Worm (Caenorhabditis elegans) whole organism, late embryonic: Measurements from ENCODE around the gene mrpl-37.

Experiments
- F13H6.1 ChIP-seq: sonication (generic microtip); optimal IDR thresholded peaks from 2 replicates; lab custom pipeline; 2016; ENCODE audit warnings: missing genetic modification characterization, missing compliant biosample characterization
- T23F11.4 ChIP-seq: fragments of 200-800 bp; sonication (Bioruptor generic); optimal IDR thresholded peaks from 2 replicates; lab custom pipeline; 2018; ENCODE audit warnings: mild to moderate bottlenecking, missing genetic modification characterization, missing compliant biosample characterization
- Y22D7AL.16 ChIP-seq: sonication (generic microtip); optimal IDR thresholded peaks from 2 replicates; lab custom pipeline; 2016; ENCODE audit warnings: missing genetic modification characterization, missing compliant biosample characterization
- ahr-1 ChIP-seq: sonication (generic microtip); optimal IDR thresholded peaks from 2 replicates; lab custom pipeline; 2016; ENCODE audit warnings: missing genetic modification characterization, missing compliant biosample characterization
- ama-1 ChIP-seq: fragments of 150-350 bp; optimal IDR thresholded peaks from 2 replicates; lab custom pipeline; 2014
- ceh-22 ChIP-seq: sonication (generic microtip); optimal IDR thresholded peaks from 2 replicates; lab custom pipeline; 2017; ENCODE audit warnings: missing biosample characterization, missing genetic modification characterization
- ceh-31 ChIP-seq: sonication (generic microtip); optimal IDR thresholded peaks from 2 replicates; lab custom pipeline; 2016; ENCODE audit warnings: missing genetic modification characterization, missing compliant biosample characterization
- ceh-48 ChIP-seq: sonication (generic microtip); optimal IDR thresholded peaks from 2 replicates; lab custom pipeline; 2016; ENCODE audit warnings: missing genetic modification characterization, inconsistent platforms, missing compliant biosample characterization
- che-1 ChIP-seq: sonication (generic microtip); optimal IDR thresholded peaks from 2 replicates; lab custom pipeline; 2016; ENCODE audit warnings: mild to moderate bottlenecking, missing genetic modification characterization, missing compliant biosample characterization
- dve-1 ChIP-seq: sonication (generic microtip); optimal IDR thresholded peaks from 2 replicates; lab custom pipeline; 2017; ENCODE audit warnings: antibody characterized with exemption, mild to moderate bottlenecking, missing genetic modification characterization, missing compliant biosample characterization
- elt-2 ChIP-seq: sonication (generic microtip); optimal IDR thresholded peaks from 2 replicates; lab custom pipeline; 2016; ENCODE audit warnings: missing genetic modification reagents, missing genetic modification characterization, missing compliant biosample characterization
- ets-4 ChIP-seq: sonication (generic microtip); optimal IDR thresholded peaks from 2 replicates; lab custom pipeline; 2016; ENCODE audit warnings: missing genetic modification characterization, missing compliant biosample characterization
- eyg-1 ChIP-seq: sonication (generic microtip); optimal IDR thresholded peaks from 2 replicates; lab custom pipeline; 2016; ENCODE audit warnings: missing genotype, missing genetic modification characterization, missing compliant biosample characterization
- hlh-15 ChIP-seq: sonication (generic microtip); optimal IDR thresholded peaks from 2 replicates; lab custom pipeline; 2016; ENCODE audit warnings: missing genetic modification characterization, missing compliant biosample characterization
- hlh-6 ChIP-seq: sonication (generic microtip); optimal IDR thresholded peaks from 2 replicates; lab custom pipeline; 2016; ENCODE audit warnings: missing genotype, missing genetic modification characterization, missing compliant biosample characterization
- hlh-8 ChIP-seq: sonication (generic microtip); optimal IDR thresholded peaks from 2 replicates; lab custom pipeline; 2016; ENCODE audit warnings: missing genotype, missing genetic modification characterization, missing compliant biosample characterization
- madf-2 ChIP-seq: sonication (generic microtip); optimal IDR thresholded peaks from 2 replicates; lab custom pipeline; 2017; ENCODE audit warnings: missing genetic modification characterization, missing compliant biosample characterization
- mec-3 ChIP-seq: sonication (generic microtip); optimal IDR thresholded peaks from 2 replicates; lab custom pipeline; 2016; ENCODE audit warnings: borderline replicate concordance, missing genetic modification characterization, missing compliant biosample characterization
- nfya-1 ChIP-seq: sonication (generic microtip); optimal IDR thresholded peaks from 2 replicates; lab custom pipeline; 2017; ENCODE audit warnings: missing genetic modification characterization, mild to moderate bottlenecking, missing compliant biosample characterization, antibody characterized with exemption, moderate library complexity
- nhr-232 ChIP-seq: sonication (generic microtip); optimal IDR thresholded peaks from 2 replicates; lab custom pipeline; 2016; ENCODE audit warnings: missing genetic modification characterization, missing compliant biosample characterization
- pat-9 ChIP-seq: fragments of 200-800 bp; sonication (Bioruptor generic); optimal IDR thresholded peaks from 2 replicates; lab custom pipeline; 2018; ENCODE audit warnings: mild to moderate bottlenecking, missing genetic modification characterization, moderate library complexity, missing compliant biosample characterization
- pax-1 ChIP-seq: fragments of 150-350 bp; optimal IDR thresholded peaks from 2 replicates; lab custom pipeline; 2014; ENCODE audit warnings: missing biosample characterization, missing genetic modification characterization
- pqm-1 ChIP-seq: sonication (generic microtip); optimal IDR thresholded peaks from 2 replicates; lab custom pipeline; 2016; ENCODE audit warnings: missing genetic modification characterization, missing compliant biosample characterization
- ref-2 ChIP-seq: sonication (generic microtip); optimal IDR thresholded peaks from 2 replicates; lab custom pipeline; 2016; ENCODE audit warnings: missing genetic modification characterization, missing compliant biosample characterization
- rnt-1 ChIP-seq: sonication (generic microtip); optimal IDR thresholded peaks from 2 replicates; lab custom pipeline; 2016; ENCODE audit warnings: missing genetic modification characterization, missing compliant biosample characterization
- sox-4 ChIP-seq: sonication (generic microtip); optimal IDR thresholded peaks from 2 replicates; lab custom pipeline; 2017; ENCODE audit warnings: mild to moderate bottlenecking, missing genetic modification characterization, inconsistent platforms, missing compliant biosample characterization
- tbx-7 ChIP-seq: sonication (generic microtip); optimal IDR thresholded peaks from 2 replicates; lab custom pipeline; 2016; ENCODE audit warnings: missing genotype, missing genetic modification characterization, missing compliant biosample characterization
- ttx-3 ChIP-seq: sonication (generic microtip); optimal IDR thresholded peaks from 2 replicates; lab custom pipeline; 2016; ENCODE audit warnings: missing genetic modification reagents, missing genetic modification characterization, missing compliant biosample characterization
- unc-42 ChIP-seq: sonication (generic microtip); optimal IDR thresholded peaks from 2 replicates; lab custom pipeline; 2016; ENCODE audit warnings: missing genotype, missing genetic modification characterization, missing compliant biosample characterization
- unc-55 ChIP-seq: sonication (generic microtip); optimal IDR thresholded peaks from 2 replicates; lab custom pipeline; 2017; ENCODE audit warnings: missing biosample characterization, missing genetic modification reagents, missing genetic modification characterization
- unc-86 ChIP-seq: sonication (generic microtip); optimal IDR thresholded peaks from 2 replicates; lab custom pipeline; 2016; ENCODE audit warnings: missing genetic modification characterization, missing compliant biosample characterization
- zip-5 ChIP-seq: sonication (generic microtip); optimal IDR thresholded peaks from 2 replicates; lab custom pipeline; 2016; ENCODE audit warnings: missing genetic modification characterization, missing compliant biosample characterization

mrpl-37 gene

ce11 chrII:13614516-13614915 lies 39.6 kb upstream of the mrpl-37 start:
- no peak for TF ChIP-seq ets-4 (tag; lab: Kevin White, UChicago)
- TF ChIP-seq pat-9 (tag; lab: Kevin White, UChicago): no peak
- TF ChIP-seq sox-4 (tag; lab: Kevin White, UChicago): no peak
- no peak for TF ChIP-seq rnt-1 (tag; lab: Kevin White, UChicago)

- no peak for TF ChIP-seq nhr-232 (tag; lab: Kevin White, UChicago)
- TF ChIP-seq ref-2 (tag; lab: Kevin White, UChicago): no peak
- TF ChIP-seq dve-1 (tag; lab: Kevin White, UChicago): no peak
- TF ChIP-seq ama-1 (lab: Kevin White, UChicago): no peak
- no peak for TF ChIP-seq hlh-8 (tag; lab: Kevin White, UChicago)
- TF ChIP-seq hlh-6 (tag; lab: Kevin White, UChicago): no peak
- TF ChIP-seq F13H6.1 (tag; lab: Kevin White, UChicago): no peak
- no peak for TF ChIP-seq pax-1 (tag; lab: Kevin White, UChicago)
- no peak for TF ChIP-seq zip-5 (tag; lab: Kevin White, UChicago)
- TF ChIP-seq che-1 (tag; lab: Kevin White, UChicago): no peak
- no peak for TF ChIP-seq ceh-31 (tag; lab: Kevin White, UChicago)
- TF ChIP-seq unc-86: no peak
- no peak for TF ChIP-seq eyg-1 (tag; lab: Kevin White, UChicago)
- TF ChIP-seq mec-3 (tag; lab: Kevin White, UChicago): no peak
- no peak for TF ChIP-seq tbx-7 (tag; lab: Kevin White, UChicago)
- TF ChIP-seq T23F11.4: no peak
- no peak for TF ChIP-seq hlh-15 (tag; lab: Kevin White, UChicago)
- no peak for TF ChIP-seq ttx-3 (tag; lab: Kevin White, UChicago)
Measured at ce11 chrII:13613096-13613495, 38.2 kb upstream of the mrpl-37 start, which contains the start of gene gst-15. gst-15 (minus strand) TSS chrII:13613196.

- no peak for TF ChIP-seq Y22D7AL.16 (tag; lab: Kevin White, UChicago)
- TF ChIP-seq ceh-22 (tag; lab: Kevin White, UChicago): no peak
Measured at ce11 chrII:13611186-13611585, 36.3 kb upstream of the mrpl-37 start, which contains the start of gene gst-24. gst-24 (minus strand) TSS chrII:13611366.

ce11 chrII:13609655-13610054 lies 34.8 kb upstream of the mrpl-37 start, which contains the start of gene gst-20:
gst-20 (minus strand) TSS chrII:13609824.
- peak; percentile 10 for TF ChIP-seq unc-55
- TF ChIP-seq ceh-48 (tag; lab: Kevin White, UChicago): no peak
- peak; percentile 10 for TF ChIP-seq elt-2
- TF ChIP-seq rnt-1 (tag; lab: Kevin White, UChicago): peak; percentile 59
- TF ChIP-seq madf-2 (tag; lab: Kevin White, UChicago): no peak

ce11 chrII:13600904-13601303 lies 26.0 kb upstream of the mrpl-37 start, which contains the start of gene csp-1:
csp-1 (plus strand) TSS chrII:13601204.
- TF ChIP-seq ahr-1 (tag; lab: Kevin White, UChicago) (no peak), eyg-1 (tag; lab: Kevin White, UChicago) (no peak), pqm-1 (tag; lab: Kevin White, UChicago) (no peak)
- TF ChIP-seq, all 69 proteins: peak for 0

ce11 chrII:13596505-13596977 lies 21.7 kb upstream of the mrpl-37 start, which contains the start of the genes fbxc-23 and csc-1:
fbxc-23 (minus strand) TSS chrII:13596555.
csc-1 (plus strand) TSS chrII:13596955.
- TF ChIP-seq nfya-1 (peak; percentile 53), pax-1 (tag; lab: Kevin White, UChicago) (no peak), tbx-7 (tag; lab: Kevin White, UChicago) (no peak), unc-42 (tag; lab: Kevin White, UChicago) (peak; percentile 16)
